Fruit fly (Drosophila melanogaster): Measurements from ENCODE around the gene CG2260.
A peak's percentile ranks its signal among the peaks of the same experiment; 100 is the strongest.

The CG2260 gene

dm6 chrX:8091017-8091620 is 29.8 kb downstream of the CG2260 start (continued):
- peak; percentile 93 for TF ChIP-seq schlank (tag; optimal IDR thresholded peaks at IDR 0.05)
- peak; percentile 88 for TF ChIP-seq nerfin-1 (tag; optimal IDR thresholded peaks at IDR 0.05)

- TF ChIP-seq CG6854 (GFP tag; optimal IDR thresholded peaks at IDR 0.05) (no peak), CG4360 (GFP tag; IDR thresholded peaks at IDR 0.05) (peak; percentile 39; the same call in 1 of the 2 replicates)
Measured at dm6 chrX:8087113-8087512, 33.8 kb downstream of the CG2260 start, which contains the start of gene CG2256. Gene CG2256, minus strand, starts transcription at chrX:8087213.

dm6 chrX:8081427-8082185 is 39.3 kb downstream of the CG2260 start, which contains the start of gene Ldsdh1:
Gene Ldsdh1, minus strand, starts transcription at chrX:8081605.
- TF ChIP-seq CG10543 (GFP tag; optimal IDR thresholded peaks at IDR 0.05) (peak; percentile 51), lab (GFP tag; optimal IDR thresholded peaks at IDR 0.05) (peak; percentile 44), CG5245 (GFP tag; optimal IDR thresholded peaks at IDR 0.05) (no peak), exex (tag; optimal IDR thresholded peaks at IDR 0.05) (peak; percentile 39), twi (tag; optimal IDR thresholded peaks at IDR 0.05) (peak; percentile 74), CG3407 (GFP tag; optimal IDR thresholded peaks at IDR 0.05) (no peak), HmgZ (tag; optimal IDR thresholded peaks at IDR 0.05) (peak; percentile 12), CG34422 (GFP tag; IDR thresholded peaks at IDR 0.05) (peak; percentile 11; the same call in 1 of the 3 replicates), cg (GFP tag; optimal IDR thresholded peaks at IDR 0.05) (peak; percentile 77), CG10274 (GFP tag; optimal IDR thresholded peaks at IDR 0.05) (peak; percentile 63), Adf1 (GFP tag; IDR thresholded peaks at IDR 0.05) (peak; percentile 94)

- TF ChIP-seq CG4617 (GFP tag; optimal IDR thresholded peaks at IDR 0.05; ENCODE audit: borderline replicate concordance) (no peak), ap (GFP tag; IDR thresholded peaks at IDR 0.05) (peak; percentile 11; the same call in 1 of the 2 replicates), row (GFP tag; IDR thresholded peaks at IDR 0.05) (peak; percentile 51), knrl (GFP tag; IDR thresholded peaks at IDR 0.05; ENCODE audit: partially characterized antibody) (no peak), dysf (GFP tag; IDR thresholded peaks at IDR 0.05) (0 out of 3 replicates have a peak, but pooled peaks have one; percentile 18), CG18599 (GFP tag; optimal IDR thresholded peaks at IDR 0.05) (no peak), Rfx (GFP tag; IDR thresholded peaks at IDR 0.05) (peak; percentile 31; the same call in 1 of the 2 replicates), bowl (GFP tag; IDR thresholded peaks at IDR 0.05) (no peak), CG14014 (GFP tag; IDR thresholded peaks at IDR 0.05) (peak; percentile 18; the same call in 1 of the 2 replicates), Abd-B (GFP tag; optimal IDR thresholded peaks at IDR 0.05) (peak; percentile 2), Hr78 (GFP tag; optimal IDR thresholded peaks at IDR 0.05) (peak in 1 of 2 experiments; percentile 32), Hmx (GFP tag; optimal IDR thresholded peaks at IDR 0.05) (no peak), lmd (GFP tag; IDR thresholded peaks at IDR 0.05) (peak; percentile 27; the same call in 1 of the 2 replicates), Xbp1 (GFP tag; optimal IDR thresholded peaks at IDR 0.05) (peak; percentile 0), prd (optimal IDR thresholded peaks at IDR 0.05) (no peak), prd (GFP tag; IDR thresholded peaks at IDR 0.05) (peak; percentile 50; the same call in 2 of the 3 replicates), vvl (GFP tag; IDR thresholded peaks at IDR 0.05) (0 out of 2 replicates have a peak, but pooled peaks have one; percentile 8), CG2116 (GFP tag; optimal IDR thresholded peaks at IDR 0.05) (no peak), Med (GFP tag) (peak; percentile 56), Ptx1 (GFP tag; IDR thresholded peaks at IDR 0.05) (0 out of 2 replicates have a peak, but pooled peaks have one; percentile 25), lov (optimal IDR thresholded peaks at IDR 0.05) (no peak), lov (GFP tag; IDR thresholded peaks at IDR 0.05) (no peak), CG17829 (tag; optimal IDR thresholded peaks at IDR 0.05) (no peak), Six4 (GFP tag; optimal IDR thresholded peaks at IDR 0.05) (no peak), mam (GFP tag; optimal IDR thresholded peaks at IDR 0.05) (peak; percentile 9), CG6689 (GFP tag; IDR thresholded peaks at IDR 0.05) (0 out of 2 replicates have a peak, but pooled peaks have one; percentile 33), Ets65A (GFP tag) (peak; percentile 80), sens (GFP tag) (peak; percentile 86), CG2120 (GFP tag; optimal IDR thresholded peaks at IDR 0.05) (peak; percentile 21)
Measured at dm6 chrX:8080174-8080573, 40.8 kb downstream of the CG2260 start.

All from whole organism, embryonic.